Fruit fly (Drosophila melanogaster) whole organism, pupa: ENCODE measurements around the gene CG13003.

Experiments
- CG10348 ChIP-seq: fragments of 200-800 bp; sonication (Bioruptor generic); IDR thresholded peaks from 2 replicates; pipeline ENCODE4 v1.3.6; 2022; ENCODE audit warnings: missing biosample characterization, missing genetic modification characterization
- CG12605 ChIP-seq: fragments of 200-800 bp; sonication (Bioruptor generic); IDR thresholded peaks from 2 replicates; pipeline ENCODE4 v1.3.6; 2022; ENCODE audit warnings: missing biosample characterization, missing genetic modification characterization
- CG13204 ChIP-seq: fragments of 200-800 bp; sonication (Bioruptor generic); optimal IDR thresholded peaks from 2 replicates; lab custom pipeline; 2018; ENCODE audit warnings: missing biosample characterization, mild to moderate bottlenecking, missing genetic modification characterization, moderate library complexity
- CG14655 ChIP-seq: fragments of 200-800 bp; sonication (Bioruptor generic); optimal IDR thresholded peaks from 3 replicates; lab custom pipeline; 2017; ENCODE audit warnings: mild to moderate bottlenecking, missing biosample characterization, missing genetic modification reagents, missing genetic modification characterization
- CG15710 ChIP-seq: fragments of 200-800 bp; sonication (Bioruptor generic); optimal IDR thresholded peaks from 2 replicates; lab custom pipeline; 2018; ENCODE audit warnings: missing biosample characterization, mild to moderate bottlenecking, missing genetic modification characterization, moderate library complexity
- CG17806 ChIP-seq: fragments of 200-800 bp; sonication (Bioruptor generic); optimal IDR thresholded peaks from 2 replicates; lab custom pipeline; 2018; ENCODE audit warnings: missing biosample characterization, mild to moderate bottlenecking, missing genetic modification characterization, moderate library complexity
- CG32121 ChIP-seq: fragments of 200-800 bp; sonication (Bioruptor generic); IDR thresholded peaks from 2 replicates; pipeline ENCODE4 v1.3.6; 2022; ENCODE audit warnings: missing biosample characterization, missing genetic modification characterization
- CG34367 ChIP-seq: fragments of 200-800 bp; sonication (Bioruptor generic); optimal IDR thresholded peaks from 2 replicates; lab custom pipeline; 2018; ENCODE audit warnings: missing biosample characterization, mild to moderate bottlenecking, missing genetic modification characterization
- CG4496 ChIP-seq: fragments of 200-800 bp; sonication (Bioruptor generic); IDR thresholded peaks from 3 replicates; pipeline ENCODE4 v1.3.6; 2022; ENCODE audit warnings: missing biosample characterization, missing genetic modification characterization
- CG8159 ChIP-seq: fragments of 200-800 bp; sonication (Bioruptor generic); optimal IDR thresholded peaks from 3 replicates; lab custom pipeline; 2018; ENCODE audit warnings: missing biosample characterization, mild to moderate bottlenecking, missing genetic modification characterization, moderate library complexity
- CG8301 ChIP-seq: fragments of 200-800 bp; sonication (Bioruptor generic); optimal IDR thresholded peaks from 2 replicates; lab custom pipeline; 2018; ENCODE audit warnings: missing biosample characterization, mild to moderate bottlenecking, missing genetic modification characterization
- CG9948 ChIP-seq: fragments of 200-800 bp; sonication (Bioruptor generic); optimal IDR thresholded peaks from 2 replicates; lab custom pipeline; 2018; ENCODE audit warnings: missing biosample characterization, mild to moderate bottlenecking, missing genetic modification characterization, moderate library complexity
- D1 ChIP-seq: fragments of 200-800 bp; sonication (Bioruptor generic); optimal IDR thresholded peaks from 2 replicates; lab custom pipeline; 2018; ENCODE audit warnings: missing biosample characterization, mild to moderate bottlenecking, missing genetic modification characterization, moderate library complexity
- EcR ChIP-seq: fragments of 200-800 bp; sonication (Bioruptor generic); optimal IDR thresholded peaks from 3 replicates; lab custom pipeline; 2019; ENCODE audit warnings: missing biosample characterization, missing genetic modification characterization, mild to moderate bottlenecking, moderate library complexity, missing genetic modification reagents
- Ets98B ChIP-seq: fragments of 200-800 bp; sonication (Bioruptor generic); IDR thresholded peaks from 2 replicates; pipeline ENCODE4 v1.3.6; 2022; ENCODE audit warnings: missing biosample characterization, missing genetic modification characterization
- Pif1A ChIP-seq: fragments of 200-800 bp; sonication (Bioruptor generic); optimal IDR thresholded peaks from 3 replicates; lab custom pipeline; 2016; ENCODE audit warnings: missing biosample characterization, missing genetic modification characterization
- Pif1B ChIP-seq: fragments of 200-800 bp; sonication (Bioruptor generic); optimal IDR thresholded peaks from 3 replicates; lab custom pipeline; 2016; ENCODE audit warnings: missing biosample characterization, missing genetic modification characterization
- Snoo ChIP-seq: fragments of 200-800 bp; sonication (Bioruptor generic); optimal IDR thresholded peaks from 3 replicates; lab custom pipeline; 2017; ENCODE audit warnings: missing biosample characterization, mild to moderate bottlenecking, missing genetic modification characterization, inconsistent platforms
- fd96Ca ChIP-seq: fragments of 200-800 bp; sonication (Bioruptor generic); IDR thresholded peaks from 3 replicates; pipeline ENCODE4 v1.3.6; 2022; ENCODE audit warnings: missing biosample characterization, missing genetic modification characterization
- gl ChIP-seq: fragments of 200-800 bp; sonication (Bioruptor generic); optimal IDR thresholded peaks from 2 replicates; lab custom pipeline; 2018; ENCODE audit warnings: missing biosample characterization, mild to moderate bottlenecking, missing genetic modification characterization
- rn ChIP-seq: fragments of 200-800 bp; sonication (Bioruptor generic); IDR thresholded peaks from 2 replicates; pipeline ENCODE4 v1.3.6; 2022; ENCODE audit warnings: missing biosample characterization, missing genetic modification characterization

CG13003 gene

DNA sequence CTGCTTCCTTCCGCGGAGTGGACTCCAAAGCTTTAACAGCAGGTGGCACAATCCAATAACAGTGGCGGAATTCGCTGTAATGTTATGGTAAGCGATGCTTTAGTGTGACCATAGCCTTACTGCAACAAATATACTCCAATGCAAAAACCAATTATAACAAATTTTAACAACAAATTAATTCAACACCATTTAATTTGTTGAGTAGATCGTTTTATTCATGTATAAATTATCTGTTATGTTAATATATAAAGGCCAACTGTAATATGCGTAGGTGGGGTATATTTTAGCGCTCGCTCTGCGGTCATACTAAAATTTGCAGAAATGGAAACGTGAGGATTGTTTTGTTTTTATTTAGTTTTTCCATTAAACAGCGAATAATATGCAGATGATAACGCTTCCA lies 7.9 kb upstream of the CG13003 start, which contains the start of the genes Nprl2 and Polr3I:
Gene Nprl2 (minus strand): TSS at position 86 of the 400 bp plus-strand sequence.
Gene Polr3I (plus strand): TSS at position 302 of the 400 bp plus-strand sequence.
- TF ChIP-seq CG8301 (tag; lab: Kevin White, UChicago) (no peak), CG17806 (tag; lab: Kevin White, UChicago) (no peak), CG8159 (tag; lab: Kevin White, UChicago) (no peak), CG15710 (tag; lab: Kevin White, UChicago) (no peak), CG34367 (tag; lab: Kevin White, UChicago) (no peak), gl (tag; lab: Kevin White, UChicago) (no peak), Pif1A (no peak), CG10348 (GFP tag; lab: Robert Waterston, UW) (no peak), EcR (GFP tag; lab: Kevin White, UChicago) (no peak), CG12605 (no peak), Pif1B (GFP tag; lab: Kevin White, UChicago) (no peak), rn (GFP tag; lab: Robert Waterston, UW) (no peak), CG9948 (tag; lab: Kevin White, UChicago) (no peak), CG13204 (no peak), CG14655 (GFP tag; lab: Kevin White, UChicago) (no peak), fd96Ca (GFP tag; lab: Robert Waterston, UW) (no peak), Ets98B (GFP tag; lab: Robert Waterston, UW) (no peak), CG32121 (GFP tag; lab: Robert Waterston, UW) (no peak)
- TF ChIP-seq, all 21 proteins: peak for 0

DNA sequence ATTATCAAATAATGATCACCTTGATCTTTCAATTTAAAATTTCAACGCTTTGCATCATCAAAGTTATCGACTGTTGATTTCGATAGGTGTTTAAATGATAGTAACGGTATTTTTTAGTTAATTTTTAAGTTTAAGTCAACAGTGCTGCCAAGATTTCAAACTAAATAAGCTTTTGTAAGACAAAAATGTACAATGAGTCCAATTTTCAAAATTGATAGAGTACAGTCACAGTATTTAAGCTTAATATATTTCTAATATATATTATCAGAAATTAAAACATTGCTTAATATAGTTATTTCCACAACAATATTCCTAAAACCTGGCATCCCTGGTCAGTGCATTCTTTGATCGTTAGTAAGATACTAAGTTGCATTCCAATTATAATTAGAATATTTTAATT lies 4.7 kb upstream of the CG13003 start, which contains the start of gene CG4872:
Gene CG4872 (plus strand): TSS at position 333 of the 400 bp plus-strand sequence.
- TF ChIP-seq CG15710 (tag; lab: Kevin White, UChicago) (peak; percentile 23), CG9948 (tag; lab: Kevin White, UChicago) (peak; percentile 10), CG17806 (tag; lab: Kevin White, UChicago) (peak; percentile 11), rn (GFP tag; lab: Robert Waterston, UW) (no peak), CG4496 (GFP tag; lab: Robert Waterston, UW) (0 out of 3 replicates have a peak, but pooled peaks have one; percentile 20), EcR (GFP tag; lab: Kevin White, UChicago) (no peak), CG34367 (tag; lab: Kevin White, UChicago) (no peak)
- TF ChIP-seq, all 21 proteins: peak for 4

dm6 chrX:16880013-16880412 lies 3.7 kb upstream of the CG13003 start:
- TF ChIP-seq fd96Ca (GFP tag; lab: Robert Waterston, UW) (no peak), D1 (tag; lab: Kevin White, UChicago) (no peak), CG8301 (tag; lab: Kevin White, UChicago) (no peak), Ets98B (GFP tag; lab: Robert Waterston, UW) (no peak), CG15710 (tag; lab: Kevin White, UChicago) (no peak), Pif1B (GFP tag; lab: Kevin White, UChicago) (no peak), CG32121 (GFP tag; lab: Robert Waterston, UW) (no peak), CG8159 (tag; lab: Kevin White, UChicago) (no peak), rn (GFP tag; lab: Robert Waterston, UW) (no peak), CG12605 (no peak), Pif1A (no peak), CG4496 (GFP tag; lab: Robert Waterston, UW) (no peak)

DNA sequence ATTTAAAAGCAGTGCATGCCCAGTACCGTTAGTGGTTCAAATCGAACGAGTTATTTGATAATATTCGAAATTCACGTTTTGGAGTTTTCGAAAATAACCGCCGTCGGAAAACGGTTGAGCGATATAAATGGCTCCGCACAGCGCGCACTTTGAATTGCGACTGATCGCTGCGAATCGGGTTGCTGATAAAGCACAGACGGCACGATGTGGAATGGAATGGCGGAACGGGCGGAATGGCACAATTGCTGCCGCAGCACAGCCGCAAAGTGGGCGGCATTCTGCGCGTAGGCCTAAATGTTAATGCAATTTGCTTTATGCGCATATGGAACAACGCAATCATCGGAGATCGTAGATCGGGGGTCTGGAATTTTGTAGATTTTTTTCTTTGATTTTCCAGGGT lies 1.7 kb downstream of the CG13003 start:
- TF ChIP-seq CG34367 (tag; lab: Kevin White, UChicago) (no peak), CG12605 (no peak), CG17806 (tag; lab: Kevin White, UChicago) (no peak), CG32121 (GFP tag; lab: Robert Waterston, UW) (no peak), CG8159 (tag; lab: Kevin White, UChicago) (no peak), CG9948 (tag; lab: Kevin White, UChicago) (no peak), gl (tag; lab: Kevin White, UChicago) (no peak), EcR (GFP tag; lab: Kevin White, UChicago) (no peak), CG15710 (tag; lab: Kevin White, UChicago) (no peak), D1 (tag; lab: Kevin White, UChicago) (no peak), Snoo (no peak), Pif1B (GFP tag; lab: Kevin White, UChicago) (no peak), Pif1A (no peak), CG13204 (no peak), rn (GFP tag; lab: Robert Waterston, UW) (no peak), CG8301 (tag; lab: Kevin White, UChicago) (no peak), CG10348 (GFP tag; lab: Robert Waterston, UW) (no peak)

DNA sequence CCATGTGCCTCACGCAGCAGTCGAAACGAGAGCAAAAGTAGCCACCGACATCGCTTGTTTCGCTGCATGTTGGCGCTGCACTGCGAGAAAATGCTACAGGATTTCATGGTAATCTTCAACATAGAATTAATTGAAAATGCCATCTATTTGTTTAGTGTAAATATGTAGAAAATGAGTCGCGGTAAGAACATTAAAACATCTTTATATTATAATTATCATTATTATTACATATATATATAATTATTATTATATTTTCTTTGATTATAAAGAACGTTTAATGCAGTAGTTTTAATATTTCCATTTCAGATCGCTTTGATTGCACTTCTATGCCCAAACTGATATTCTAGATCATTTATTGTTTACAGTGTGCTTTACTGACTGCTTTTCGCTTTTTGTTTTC lies 3.3 kb downstream of the CG13003 start:
- TF ChIP-seq Snoo (peak; percentile 54), CG34367 (tag; lab: Kevin White, UChicago) (peak; percentile 37), rn (GFP tag; lab: Robert Waterston, UW) (no peak), CG17806 (tag; lab: Kevin White, UChicago) (peak; percentile 16), CG13204 (no peak), CG15710 (tag; lab: Kevin White, UChicago) (peak; percentile 63), CG10348 (GFP tag; lab: Robert Waterston, UW) (no peak), CG32121 (GFP tag; lab: Robert Waterston, UW) (peak; percentile 61), CG12605 (0 out of 2 replicates have a peak, but pooled peaks have one; percentile 38), CG4496 (GFP tag; lab: Robert Waterston, UW) (peak; percentile 47; the same call in 1 of the 3 replicates), CG14655 (GFP tag; lab: Kevin White, UChicago) (peak; percentile 57), fd96Ca (GFP tag; lab: Robert Waterston, UW) (no peak; the same call in 2 of the 3 replicates), Pif1A (peak; percentile 19), CG9948 (tag; lab: Kevin White, UChicago) (peak; percentile 58), Ets98B (GFP tag; lab: Robert Waterston, UW) (peak; percentile 44; the same call in 1 of the 2 replicates), D1 (tag; lab: Kevin White, UChicago) (no peak), Pif1B (GFP tag; lab: Kevin White, UChicago) (peak; percentile 29), EcR (GFP tag; lab: Kevin White, UChicago) (no peak), CG8301 (tag; lab: Kevin White, UChicago) (peak; percentile 23), gl (tag; lab: Kevin White, UChicago) (no peak), CG8159 (tag; lab: Kevin White, UChicago) (peak; percentile 58)
- TF ChIP-seq, all 21 proteins: peak for 14
